Worm (Caenorhabditis elegans) whole organism, late embryonic: ENCODE measurements around the gene F01D5.1.

ENCODE experiments used
- C38D4.7 ChIP-seq: fragments of 200-800 bp; sonication (Bioruptor generic); optimal IDR thresholded peaks from 2 replicates; lab custom pipeline; 2018; ENCODE audit warnings: mild to moderate bottlenecking, missing genetic modification characterization, moderate library complexity, missing compliant biosample characterization
- F13H6.1 ChIP-seq: sonication (generic microtip); optimal IDR thresholded peaks from 2 replicates; lab custom pipeline; 2016; ENCODE audit warnings: missing genetic modification characterization, missing compliant biosample characterization
- Y22D7AL.16 ChIP-seq: sonication (generic microtip); optimal IDR thresholded peaks from 2 replicates; lab custom pipeline; 2016; ENCODE audit warnings: missing genetic modification characterization, missing compliant biosample characterization
- ahr-1 ChIP-seq: sonication (generic microtip); optimal IDR thresholded peaks from 2 replicates; lab custom pipeline; 2016; ENCODE audit warnings: missing genetic modification characterization, missing compliant biosample characterization
- ceh-14 ChIP-seq: sonication (generic microtip); optimal IDR thresholded peaks from 2 replicates; lab custom pipeline; 2016; ENCODE audit warnings: missing genotype, missing genetic modification characterization, missing compliant biosample characterization
- ceh-18 ChIP-seq: sonication (generic microtip); optimal IDR thresholded peaks from 2 replicates; lab custom pipeline; 2016; ENCODE audit warnings: missing genetic modification characterization, missing compliant biosample characterization
- ceh-19 ChIP-seq: fragments of 200-800 bp; sonication (Bioruptor generic); optimal IDR thresholded peaks from 2 replicates; lab custom pipeline; 2018; ENCODE audit warnings: mild to moderate bottlenecking, missing genetic modification characterization, missing compliant biosample characterization
- ceh-24 ChIP-seq: sonication (generic microtip); optimal IDR thresholded peaks from 2 replicates; lab custom pipeline; 2016; ENCODE audit warnings: mild to moderate bottlenecking, missing genetic modification characterization, missing compliant biosample characterization
- ceh-31 ChIP-seq: sonication (generic microtip); optimal IDR thresholded peaks from 2 replicates; lab custom pipeline; 2016; ENCODE audit warnings: missing genetic modification characterization, missing compliant biosample characterization
- ceh-34 ChIP-seq: sonication (generic microtip); optimal IDR thresholded peaks from 2 replicates; lab custom pipeline; 2016; ENCODE audit warnings: mild to moderate bottlenecking, missing genetic modification characterization, missing compliant biosample characterization
- ceh-45 ChIP-seq: fragments of 200-800 bp; sonication (Bioruptor generic); IDR thresholded peaks from 2 replicates; pipeline ENCODE4 v1.3.6; 2022; ENCODE audit warnings: missing genetic modification reagents, missing genetic modification characterization, missing compliant biosample characterization
- ceh-48 ChIP-seq: sonication (generic microtip); optimal IDR thresholded peaks from 2 replicates; lab custom pipeline; 2016; ENCODE audit warnings: missing genetic modification characterization, inconsistent platforms, missing compliant biosample characterization
- ceh-6 ChIP-seq: fragments of 200-800 bp; sonication (Bioruptor generic); optimal IDR thresholded peaks from 2 replicates; lab custom pipeline; 2018; ENCODE audit warnings: mild to moderate bottlenecking, missing genetic modification characterization, missing compliant biosample characterization
- ceh-9 ChIP-seq: sonication (generic microtip); optimal IDR thresholded peaks from 2 replicates; lab custom pipeline; 2016; ENCODE audit warnings: mild to moderate bottlenecking, missing genetic modification characterization, inconsistent platforms, missing compliant biosample characterization
- che-1 ChIP-seq: sonication (generic microtip); optimal IDR thresholded peaks from 2 replicates; lab custom pipeline; 2016; ENCODE audit warnings: mild to moderate bottlenecking, missing genetic modification characterization, missing compliant biosample characterization
- dmd-4 ChIP-seq: sonication (generic microtip); optimal IDR thresholded peaks from 2 replicates; lab custom pipeline; 2016; ENCODE audit warnings: borderline replicate concordance, missing genetic modification characterization, missing compliant biosample characterization
- elt-2 ChIP-seq: sonication (generic microtip); optimal IDR thresholded peaks from 2 replicates; lab custom pipeline; 2016; ENCODE audit warnings: missing genetic modification reagents, missing genetic modification characterization, missing compliant biosample characterization
- elt-4 ChIP-seq: sonication (generic microtip); optimal IDR thresholded peaks from 2 replicates; lab custom pipeline; 2016; ENCODE audit warnings: missing genetic modification characterization, missing compliant biosample characterization
- eyg-1 ChIP-seq: sonication (generic microtip); optimal IDR thresholded peaks from 2 replicates; lab custom pipeline; 2016; ENCODE audit warnings: missing genotype, missing genetic modification characterization, missing compliant biosample characterization
- fkh-10 ChIP-seq: fragments of 150-350 bp; optimal IDR thresholded peaks from 2 replicates; lab custom pipeline; 2014; ENCODE audit warnings: missing biosample characterization, missing genetic modification reagents, missing genetic modification characterization
- hlh-15 ChIP-seq: sonication (generic microtip); optimal IDR thresholded peaks from 2 replicates; lab custom pipeline; 2016; ENCODE audit warnings: missing genetic modification characterization, missing compliant biosample characterization
- hlh-30 ChIP-seq: sonication (generic microtip); optimal IDR thresholded peaks from 2 replicates; lab custom pipeline; 2017; ENCODE audit warnings: antibody characterized with exemption, missing genetic modification characterization, missing compliant biosample characterization; ENCODE audit not compliant: insufficient read depth
- hlh-8 ChIP-seq: sonication (generic microtip); optimal IDR thresholded peaks from 2 replicates; lab custom pipeline; 2016; ENCODE audit warnings: missing genotype, missing genetic modification characterization, missing compliant biosample characterization
- lim-6 ChIP-seq: sonication (generic microtip); optimal IDR thresholded peaks from 2 replicates; lab custom pipeline; 2016; ENCODE audit warnings: missing genetic modification characterization, missing compliant biosample characterization
- lin-11 ChIP-seq: fragments of 200-800 bp; sonication (Bioruptor generic); optimal IDR thresholded peaks from 2 replicates; lab custom pipeline; 2018; ENCODE audit warnings: mild to moderate bottlenecking, missing genetic modification characterization, missing compliant biosample characterization
- nfya-1 ChIP-seq: sonication (generic microtip); optimal IDR thresholded peaks from 2 replicates; lab custom pipeline; 2017; ENCODE audit warnings: missing genetic modification characterization, mild to moderate bottlenecking, missing compliant biosample characterization, antibody characterized with exemption, moderate library complexity
- nhr-11 ChIP-seq: fragments of 150-350 bp; optimal IDR thresholded peaks from 2 replicates; lab custom pipeline; 2014; ENCODE audit warnings: missing biosample characterization, missing genetic modification characterization
- nhr-232 ChIP-seq: sonication (generic microtip); optimal IDR thresholded peaks from 2 replicates; lab custom pipeline; 2016; ENCODE audit warnings: missing genetic modification characterization, missing compliant biosample characterization
- odd-2 ChIP-seq: sonication (generic microtip); optimal IDR thresholded peaks from 2 replicates; lab custom pipeline; 2017; ENCODE audit warnings: antibody characterized with exemption, mild to moderate bottlenecking, missing genetic modification characterization, missing compliant biosample characterization
- pag-3 ChIP-seq: sonication (generic microtip); optimal IDR thresholded peaks from 2 replicates; lab custom pipeline; 2016; ENCODE audit warnings: missing compliant biosample characterization, missing genetic modification characterization, borderline replicate concordance
- pat-9 ChIP-seq: fragments of 200-800 bp; sonication (Bioruptor generic); optimal IDR thresholded peaks from 2 replicates; lab custom pipeline; 2018; ENCODE audit warnings: mild to moderate bottlenecking, missing genetic modification characterization, moderate library complexity, missing compliant biosample characterization
- pax-1 ChIP-seq: fragments of 150-350 bp; optimal IDR thresholded peaks from 2 replicates; lab custom pipeline; 2014; ENCODE audit warnings: missing biosample characterization, missing genetic modification characterization
- pha-4 ChIP-seq: fragments of 150-350 bp; optimal IDR thresholded peaks from 2 replicates; lab custom pipeline; 2018; ENCODE audit warnings: missing biosample characterization, missing genetic modification reagents, missing genetic modification characterization
- pros-1 ChIP-seq: fragments of 150-350 bp; optimal IDR thresholded peaks from 2 replicates; lab custom pipeline; 2014; ENCODE audit warnings: missing biosample characterization, missing genetic modification reagents, missing genetic modification characterization
- ref-2 ChIP-seq: sonication (generic microtip); optimal IDR thresholded peaks from 2 replicates; lab custom pipeline; 2016; ENCODE audit warnings: missing genetic modification characterization, missing compliant biosample characterization
- rnt-1 ChIP-seq: sonication (generic microtip); optimal IDR thresholded peaks from 2 replicates; lab custom pipeline; 2016; ENCODE audit warnings: missing genetic modification characterization, missing compliant biosample characterization
- sdc-2 ChIP-seq: sonication (generic microtip); optimal IDR thresholded peaks from 2 replicates; lab custom pipeline; 2016; ENCODE audit warnings: missing genotype, missing genetic modification characterization, missing compliant biosample characterization
- sox-4 ChIP-seq: sonication (generic microtip); optimal IDR thresholded peaks from 2 replicates; lab custom pipeline; 2017; ENCODE audit warnings: mild to moderate bottlenecking, missing genetic modification characterization, inconsistent platforms, missing compliant biosample characterization
- tbx-2 ChIP-seq: sonication (generic microtip); optimal IDR thresholded peaks from 2 replicates; lab custom pipeline; 2016; ENCODE audit warnings: missing genetic modification characterization, missing compliant biosample characterization
- unc-42 ChIP-seq: sonication (generic microtip); optimal IDR thresholded peaks from 2 replicates; lab custom pipeline; 2016; ENCODE audit warnings: missing genotype, missing genetic modification characterization, missing compliant biosample characterization
- unc-55 ChIP-seq: sonication (generic microtip); optimal IDR thresholded peaks from 2 replicates; lab custom pipeline; 2017; ENCODE audit warnings: missing biosample characterization, missing genetic modification reagents, missing genetic modification characterization
- zip-5 ChIP-seq: sonication (generic microtip); optimal IDR thresholded peaks from 2 replicates; lab custom pipeline; 2016; ENCODE audit warnings: missing genetic modification characterization, missing compliant biosample characterization

The F01D5.1 gene

ce11 chrII:13997477-13997876, at the start of gene F01D5.1:
F01D5.1 (minus strand) TSS chrII:13997581.
- TF ChIP-seq pros-1: no peak

- TF ChIP-seq ceh-14 (tag; lab: Kevin White, UChicago) (no peak), ceh-34 (tag; lab: Kevin White, UChicago) (peak; percentile 47), ceh-45 (GFP tag; lab: Robert Waterston, UW) (no peak), ceh-19 (GFP tag; lab: Kevin White, UChicago) (peak; percentile 3), rnt-1 (peak; percentile 17), sdc-2 (peak; percentile 39), ceh-18 (tag; lab: Kevin White, UChicago) (peak; percentile 21), ceh-31 (tag; lab: Kevin White, UChicago) (peak; percentile 34)
These were observed 49.1 kb upstream of the F01D5.1 start for ce11 chrII:14046491-14046890.

- TF ChIP-seq ceh-48 (tag; lab: Kevin White, UChicago) (no peak), C38D4.7 (GFP tag; lab: Kevin White, UChicago) (no peak), nfya-1 (tag; lab: Kevin White, UChicago) (peak; percentile 83), eyg-1 (tag; lab: Kevin White, UChicago) (no peak)
These were observed 48.6 kb upstream of the F01D5.1 start for ce11 chrII:14045934-14046470.

- TF ChIP-seq nhr-11: no peak
- TF ChIP-seq nfya-1 (tag; lab: Kevin White, UChicago): no peak
- no peak for TF ChIP-seq pag-3
- TF ChIP-seq unc-42 (tag; lab: Kevin White, UChicago): no peak
- TF ChIP-seq hlh-15: no peak
- TF ChIP-seq ceh-6 (GFP tag; lab: Kevin White, UChicago): no peak
- TF ChIP-seq hlh-8 (tag; lab: Kevin White, UChicago): no peak
- TF ChIP-seq ceh-48 (tag; lab: Kevin White, UChicago): no peak
- no peak for TF ChIP-seq pax-1
- no peak for TF ChIP-seq ceh-9 (tag; lab: Kevin White, UChicago)
- TF ChIP-seq pha-4 (tag; lab: Kevin White, UChicago): no peak
- TF ChIP-seq nhr-232: no peak
- no peak for TF ChIP-seq lin-11 (tag; lab: Kevin White, UChicago)
- TF ChIP-seq unc-55: no peak
- no peak for TF ChIP-seq ceh-24
- no peak for TF ChIP-seq odd-2 (tag; lab: Kevin White, UChicago)
- no peak for TF ChIP-seq zip-5 (tag; lab: Kevin White, UChicago)
- no peak for TF ChIP-seq dmd-4 (tag; lab: Kevin White, UChicago)
- TF ChIP-seq Y22D7AL.16 (tag; lab: Kevin White, UChicago): no peak
These were observed 47.9 kb upstream of the F01D5.1 start for ce11 chrII:14045235-14045634.

ce11 chrII:14044199-14044598, 46.8 kb upstream of the F01D5.1 start:
- TF ChIP-seq unc-42 (tag; lab: Kevin White, UChicago): peak; percentile 49
- TF ChIP-seq ceh-14 (tag; lab: Kevin White, UChicago): peak; percentile 39
- no peak for TF ChIP-seq che-1 (tag; lab: Kevin White, UChicago)
- no peak for TF ChIP-seq sox-4
- TF ChIP-seq nfya-1 (tag; lab: Kevin White, UChicago): no peak
- no peak for TF ChIP-seq rnt-1
- no peak for TF ChIP-seq ahr-1 (tag; lab: Kevin White, UChicago)
- TF ChIP-seq tbx-2 (tag; lab: Kevin White, UChicago): peak; percentile 31
- TF ChIP-seq elt-2 (tag; lab: Kevin White, UChicago): peak; percentile 16
- TF ChIP-seq ceh-31 (tag; lab: Kevin White, UChicago): peak; percentile 23
- no peak for TF ChIP-seq F13H6.1 (tag; lab: Kevin White, UChicago)
- TF ChIP-seq ceh-18 (tag; lab: Kevin White, UChicago): peak; percentile 80
- TF ChIP-seq ref-2 (tag; lab: Kevin White, UChicago): no peak
- TF ChIP-seq ceh-34 (tag; lab: Kevin White, UChicago): peak; percentile 78
- TF ChIP-seq pat-9 (tag; lab: Kevin White, UChicago): no peak
- no peak for TF ChIP-seq lim-6 (tag; lab: Kevin White, UChicago)
- TF ChIP-seq fkh-10: no peak
- TF ChIP-seq elt-4 (tag; lab: Kevin White, UChicago): no peak
- peak; percentile 21 for TF ChIP-seq hlh-30 (tag; lab: Kevin White, UChicago)
